Fruit fly (Drosophila melanogaster) whole organism, embryonic: ENCODE measurements around the gene Mccc1.

Experiments
- Adf1 ChIP-seq: fragments of 200-800 bp; sonication (Bioruptor generic); IDR thresholded peaks from 2 replicates; pipeline ENCODE4 v1.3.6; 2022; ENCODE audit warnings: missing biosample characterization, missing genetic modification characterization
- CG10543 ChIP-seq: fragments of 200-800 bp; sonication (Bioruptor generic); optimal IDR thresholded peaks from 3 replicates; lab custom pipeline; 2017; ENCODE audit warnings: missing biosample characterization, mild to moderate bottlenecking, missing genetic modification characterization, moderate library complexity
- CG10565 ChIP-seq: fragments of 200-800 bp; sonication (Bioruptor generic); optimal IDR thresholded peaks from 3 replicates; lab custom pipeline; 2016; ENCODE audit warnings: missing biosample characterization, mild to moderate bottlenecking, missing genetic modification characterization
- CG10654 ChIP-seq: fragments of 200-800 bp; sonication (Bioruptor generic); optimal IDR thresholded peaks from 2 replicates; lab custom pipeline; 2016; ENCODE audit warnings: missing biosample characterization, missing genetic modification characterization
- CG11560 ChIP-seq: fragments of 200-800 bp; sonication (Bioruptor generic); IDR thresholded peaks from 3 replicates; pipeline ENCODE4 v1.3.6; 2022; ENCODE audit warnings: missing biosample characterization, missing genetic modification characterization
- CG12236 ChIP-seq: fragments of 200-800 bp; sonication (Bioruptor generic); optimal IDR thresholded peaks from 2 replicates; lab custom pipeline; 2016; ENCODE audit warnings: missing biosample characterization, missing genetic modification characterization
- CG14014 ChIP-seq: fragments of 200-800 bp; sonication (Bioruptor generic); IDR thresholded peaks from 2 replicates; pipeline ENCODE4 v1.3.6; 2022; ENCODE audit warnings: missing biosample characterization, missing genetic modification characterization
- CG1832 ChIP-seq: fragments of 200-800 bp; sonication (Bioruptor generic); optimal IDR thresholded peaks from 2 replicates; lab custom pipeline; 2017; ENCODE audit warnings: missing biosample characterization, mild to moderate bottlenecking, missing genetic modification characterization, inconsistent platforms
- CG30020 ChIP-seq: fragments of 200-800 bp; optimal IDR thresholded peaks from 2 replicates; lab custom pipeline; 2019; ENCODE audit warnings: missing biosample characterization, mild to moderate bottlenecking, missing genetic modification characterization, moderate library complexity
- CG34422 ChIP-seq: fragments of 200-800 bp; sonication (Bioruptor generic); IDR thresholded peaks from 3 replicates; pipeline ENCODE4 v1.3.6; 2022; ENCODE audit warnings: missing biosample characterization, missing genetic modification characterization
- CG3838 ChIP-seq: fragments of 200-800 bp; sonication (Bioruptor generic); optimal IDR thresholded peaks from 3 replicates; lab custom pipeline; 2016; ENCODE audit warnings: missing biosample characterization, missing genetic modification characterization
- CG42726 ChIP-seq: fragments of 200-800 bp; sonication (Bioruptor generic); IDR thresholded peaks from 2 replicates; pipeline ENCODE4 v1.3.6; 2022; ENCODE audit warnings: missing biosample characterization, missing genetic modification characterization; ENCODE audit not compliant: partially characterized antibody
- CG4360 ChIP-seq: fragments of 200-800 bp; sonication (Bioruptor generic); IDR thresholded peaks from 2 replicates; pipeline ENCODE4 v1.3.6; 2022; ENCODE audit warnings: missing biosample characterization, missing genetic modification characterization
- CG5245 ChIP-seq: fragments of 200-800 bp; sonication (Bioruptor generic); optimal IDR thresholded peaks from 3 replicates; lab custom pipeline; 2016; ENCODE audit warnings: missing biosample characterization, missing genetic modification characterization
- CG7271 ChIP-seq: fragments of 200-800 bp; sonication (Bioruptor generic); optimal IDR thresholded peaks from 2 replicates; lab custom pipeline; 2018; ENCODE audit warnings: missing biosample characterization, mild to moderate bottlenecking, missing genetic modification characterization, moderate library complexity
- CG8089 ChIP-seq: fragments of 200-800 bp; sonication (Bioruptor generic); optimal IDR thresholded peaks from 3 replicates; lab custom pipeline; 2016; ENCODE audit warnings: missing biosample characterization, missing genetic modification characterization
- Camta ChIP-seq: fragments of 200-800 bp; sonication (Bioruptor generic); optimal IDR thresholded peaks from 2 replicates; lab custom pipeline; 2016; ENCODE audit warnings: missing biosample characterization, missing genetic modification characterization
- D ChIP-seq, 2 experiments: fragments of 200-800 bp in 1 of 2; fragments of >200 bp in 1 of 2; sonication (Bioruptor generic) in 1 of 2; optimal IDR thresholded peaks; 2 replicates in 1 of 2; 3 replicates in 1 of 2; lab custom pipeline; 2017; ENCODE audit warnings: mild to moderate bottlenecking in 1 of 2, missing biosample characterization in 1 of 2, missing genetic modification characterization in 1 of 2, missing genetic modification reagents in 1 of 2
- Dad ChIP-seq: fragments of 200-800 bp; sonication (Bioruptor generic); optimal IDR thresholded peaks from 3 replicates; lab custom pipeline; 2016; ENCODE audit warnings: missing biosample characterization, missing genetic modification characterization
- E2f2 ChIP-seq: fragments of 200-800 bp; sonication (Bioruptor generic); IDR thresholded peaks from 2 replicates; pipeline ENCODE4 v1.3.6; 2022; ENCODE audit warnings: missing biosample characterization, missing genetic modification characterization
- H2.0 ChIP-seq: fragments of 200-800 bp; sonication (Bioruptor generic); IDR thresholded peaks from 2 replicates; pipeline ENCODE4 v1.3.6; 2022; ENCODE audit warnings: missing biosample characterization, missing genetic modification characterization
- HHEX ChIP-seq: fragments of 200-800 bp; sonication (Bioruptor generic); optimal IDR thresholded peaks from 3 replicates; lab custom pipeline; 2017; ENCODE audit warnings: missing biosample characterization, mild to moderate bottlenecking, missing genetic modification characterization, missing genetic modification reagents
- Hr39 ChIP-seq: fragments of >200 bp; optimal IDR thresholded peaks from 2 replicates; lab custom pipeline; 2017
- Lpt ChIP-seq: fragments of >200 bp; optimal IDR thresholded peaks from 2 replicates; lab custom pipeline; 2018; ENCODE audit warnings: missing biosample characterization, missing genetic modification characterization
- MBD-R2 ChIP-seq: fragments of 200-800 bp; sonication (Bioruptor generic); IDR thresholded peaks from 2 replicates; pipeline ENCODE4 v1.3.6; 2022; ENCODE audit warnings: missing biosample characterization, missing genetic modification characterization
- Nf-YC ChIP-seq: fragments of 200-800 bp; optimal IDR thresholded peaks from 3 replicates; lab custom pipeline; 2019; ENCODE audit warnings: missing biosample characterization, mild to moderate bottlenecking, missing genetic modification characterization, moderate library complexity
- Opbp ChIP-seq: fragments of 200-800 bp; sonication (Bioruptor generic); IDR thresholded peaks from 3 replicates; pipeline ENCODE4 v1.3.6; 2022; ENCODE audit warnings: missing biosample characterization, missing genetic modification characterization; ENCODE audit not compliant: partially characterized antibody
- bab2 ChIP-seq: fragments of 200-800 bp; sonication (Bioruptor generic); optimal IDR thresholded peaks from 2 replicates; lab custom pipeline; 2016; ENCODE audit warnings: missing biosample characterization, missing genetic modification characterization
- chif ChIP-seq, 2 experiments: fragments of 200-800 bp; sonication (Bioruptor generic); optimal IDR thresholded peaks; 3 replicates each; lab custom pipeline; 2016; ENCODE audit warnings: missing biosample characterization in 2 of 2, missing genetic modification characterization in 2 of 2
- esg ChIP-seq: fragments of 200-800 bp; sonication (Bioruptor generic); conservative IDR thresholded peaks from 2 replicates; pipeline ENCODE4 v1.3.6; 2022; ENCODE audit warnings: missing biosample characterization, missing genetic modification characterization
- eyg ChIP-seq: fragments of 200-800 bp; sonication (Bioruptor generic); optimal IDR thresholded peaks from 3 replicates; lab custom pipeline; 2016; ENCODE audit warnings: missing biosample characterization, missing genetic modification characterization
- fru ChIP-seq: fragments of >200 bp; optimal IDR thresholded peaks from 2 replicates; lab custom pipeline; 2017
- hb ChIP-seq: fragments of 200-800 bp; sonication (Bioruptor generic); IDR thresholded peaks from 3 replicates; pipeline ENCODE4 v1.3.6; 2022; ENCODE audit warnings: missing biosample characterization, missing genetic modification characterization; ENCODE audit not compliant: partially characterized antibody
- hbn ChIP-seq: fragments of 200-800 bp; sonication (Bioruptor generic); IDR thresholded peaks from 2 replicates; pipeline ENCODE4 v1.3.6; 2022; ENCODE audit warnings: missing biosample characterization, missing genetic modification characterization; ENCODE audit not compliant: partially characterized antibody
- hkb ChIP-seq, 2 experiments: fragments of 200-800 bp in 1 of 2; fragments of >200 bp in 1 of 2; sonication (Bioruptor generic) in 1 of 2; IDR thresholded peaks in 1 of 2; optimal IDR thresholded peaks in 1 of 2; 2 replicates each; pipeline versions ENCODE4 v1.3.6 to Lab custom; 2017 to 2022; ENCODE audit warnings: missing biosample characterization in 1 of 2, missing genetic modification characterization in 1 of 2
- hth ChIP-seq: fragments of >200 bp; optimal IDR thresholded peaks from 2 replicates; lab custom pipeline; 2017; ENCODE audit warnings: inconsistent platforms
- jing ChIP-seq: fragments of 200-800 bp; sonication (Bioruptor generic); optimal IDR thresholded peaks from 2 replicates; lab custom pipeline; 2018; ENCODE audit warnings: missing biosample characterization, mild to moderate bottlenecking, missing genetic modification characterization
- klu ChIP-seq: fragments of 200-800 bp; sonication (Bioruptor generic); IDR thresholded peaks from 2 replicates; pipeline ENCODE4 v1.3.6; 2022; ENCODE audit warnings: missing biosample characterization, missing genetic modification characterization
- kni ChIP-seq: fragments of 200-800 bp; sonication (Bioruptor generic); optimal IDR thresholded peaks from 3 replicates; lab custom pipeline; 2017; ENCODE audit warnings: mild to moderate bottlenecking, missing biosample characterization, missing genetic modification reagents, missing genetic modification characterization
- mam ChIP-seq: fragments of 200-800 bp; sonication (Bioruptor generic); optimal IDR thresholded peaks from 3 replicates; lab custom pipeline; 2016; ENCODE audit warnings: missing biosample characterization, missing genetic modification characterization
- oc ChIP-seq: fragments of 200-800 bp; sonication (Bioruptor generic); optimal IDR thresholded peaks from 2 replicates; lab custom pipeline; 2018; ENCODE audit warnings: missing biosample characterization, mild to moderate bottlenecking, missing genetic modification characterization, moderate library complexity
- salm ChIP-seq: fragments of 200-800 bp; sonication (Bioruptor generic); optimal IDR thresholded peaks from 2 replicates; lab custom pipeline; 2018; ENCODE audit warnings: missing biosample characterization, mild to moderate bottlenecking, missing genetic modification characterization
- sens-2 ChIP-seq: fragments of 200-800 bp; sonication (Bioruptor generic); IDR thresholded peaks from 2 replicates; pipeline ENCODE4 v1.3.6; 2022; ENCODE audit warnings: missing biosample characterization, missing genetic modification characterization
- sim ChIP-seq: fragments of 200-800 bp; sonication (Bioruptor generic); IDR thresholded peaks from 2 replicates; pipeline ENCODE4 v1.3.6; 2022; ENCODE audit warnings: missing biosample characterization, missing genetic modification characterization
- slbo ChIP-seq: fragments of 200-800 bp; sonication (Bioruptor generic); IDR thresholded peaks from 2 replicates; pipeline ENCODE4 v1.3.6; 2022; ENCODE audit warnings: missing biosample characterization, missing genetic modification characterization
- stc ChIP-seq: fragments of 200-800 bp; sonication (Bioruptor generic); IDR thresholded peaks from 2 replicates; pipeline ENCODE4 v1.3.6; 2022; ENCODE audit warnings: missing biosample characterization, missing genetic modification characterization
- stwl ChIP-seq: fragments of 200-800 bp; sonication (Bioruptor generic); optimal IDR thresholded peaks from 3 replicates; lab custom pipeline; 2018; ENCODE audit warnings: missing biosample characterization, mild to moderate bottlenecking, missing genetic modification characterization, moderate library complexity
- tap ChIP-seq: fragments of 200-800 bp; optimal IDR thresholded peaks from 3 replicates; lab custom pipeline; 2019; ENCODE audit warnings: missing biosample characterization, mild to moderate bottlenecking, missing genetic modification characterization, moderate library complexity
- tll ChIP-seq, 2 experiments: fragments of 200-800 bp in 1 of 2; fragments of >200 bp in 1 of 2; sonication (Bioruptor generic) in 1 of 2; optimal IDR thresholded peaks; 2 replicates each; lab custom pipeline; 2017 to 2019; ENCODE audit warnings: missing biosample characterization in 2 of 2, missing genetic modification characterization in 2 of 2, mild to moderate bottlenecking in 1 of 2, moderate library complexity in 1 of 2
- tx ChIP-seq: fragments of 200-800 bp; sonication (Bioruptor generic); optimal IDR thresholded peaks from 2 replicates; lab custom pipeline; 2016; ENCODE audit warnings: missing biosample characterization, missing genetic modification characterization
- zen ChIP-seq: fragments of 200-800 bp; sonication (Bioruptor generic); optimal IDR thresholded peaks from 3 replicates; lab custom pipeline; 2018; ENCODE audit warnings: missing biosample characterization, mild to moderate bottlenecking, missing genetic modification characterization, moderate library complexity
- zfh1 ChIP-seq: fragments of 200-800 bp; sonication (Bioruptor generic); IDR thresholded peaks from 3 replicates; pipeline ENCODE4 v1.3.6; 2022; ENCODE audit warnings: missing biosample characterization, missing genetic modification characterization

The Mccc1 gene

dm6 chr3R:31743279-31743678 is 50.4 kb downstream of the Mccc1 start, which contains the start of gene Tbca (continued):
- TF ChIP-seq oc (tag; lab: Kevin White, UChicago) (no peak), CG10654 (no peak), E2f2 (GFP tag; lab: Robert Waterston, UW) (peak; percentile 98), hb (GFP tag; lab: Robert Waterston, UW) (no peak), hth (lab: Kevin White, UChicago) (no peak), tx (no peak), CG10565 (GFP tag; lab: Kevin White, UChicago) (no peak), Hr39 (lab: Kevin White, UChicago) (no peak), esg (GFP tag; lab: Robert Waterston, UW) (no peak), CG11560 (no peak), jing (GFP tag; lab: Kevin White, UChicago) (no peak), Lpt (GFP tag; lab: Kevin White, UChicago) (no peak), Opbp (GFP tag; lab: Robert Waterston, UW) (peak; percentile 55; the same call in 1 of the 3 replicates), hbn (GFP tag; lab: Robert Waterston, UW) (peak; percentile 48), tll (GFP tag; optimal IDR thresholded peaks at IDR 0.05; lab: Kevin White, UChicago) (no peak), CG14014 (GFP tag; lab: Robert Waterston, UW) (no peak), Nf-YC (tag; lab: Kevin White, UChicago) (no peak), HHEX (GFP tag; lab: Kevin White, UChicago) (no peak), CG12236 (no peak), CG8089 (GFP tag; lab: Kevin White, UChicago) (no peak), sim (GFP tag; lab: Robert Waterston, UW) (no peak), mam (GFP tag; lab: Kevin White, UChicago) (no peak), CG10543 (GFP tag; lab: Kevin White, UChicago) (no peak), zfh1 (GFP tag; lab: Robert Waterston, UW) (no peak), Camta (no peak), zen (tag; lab: Kevin White, UChicago) (no peak), MBD-R2 (GFP tag; lab: Robert Waterston, UW) (peak; percentile 64; the same call in 1 of the 2 replicates), fru (lab: Kevin White, UChicago) (no peak), salm (no peak), D (optimal IDR thresholded peaks at IDR 0.05; lab: Kevin White, UChicago) (no peak), D (GFP tag; optimal IDR thresholded peaks at IDR 0.05; lab: Kevin White, UChicago) (no peak), klu (no peak), CG42726 (GFP tag; lab: Robert Waterston, UW) (peak; percentile 31; the same call in 1 of the 2 replicates), sens-2 (no peak), CG4360 (GFP tag; lab: Robert Waterston, UW) (peak; percentile 70), CG7271 (tag; lab: Kevin White, UChicago) (no peak), chif (GFP tag; optimal IDR thresholded peaks at IDR 0.05; lab: Kevin White, UChicago) (no peak), stwl (tag; lab: Kevin White, UChicago) (peak; percentile 11), slbo (GFP tag; lab: Robert Waterston, UW) (no peak), CG34422 (no peak), eyg (GFP tag; lab: Kevin White, UChicago) (no peak), tap (tag; lab: Kevin White, UChicago) (no peak), CG5245 (GFP tag; lab: Kevin White, UChicago) (no peak), CG1832 (no peak), kni (GFP tag; lab: Kevin White, UChicago) (no peak), bab2 (no peak), CG3838 (GFP tag; lab: Kevin White, UChicago) (no peak), Dad (GFP tag; lab: Kevin White, UChicago) (no peak), Adf1 (GFP tag; lab: Robert Waterston, UW) (no peak), CG30020 (tag; lab: Kevin White, UChicago) (peak; percentile 16), H2.0 (GFP tag; lab: Robert Waterston, UW) (no peak), stc (GFP tag; lab: Robert Waterston, UW) (no peak), hkb (optimal IDR thresholded peaks at IDR 0.05; lab: Kevin White, UChicago) (no peak), hkb (GFP tag; IDR thresholded peaks at IDR 0.05; lab: Robert Waterston, UW) (no peak)
